Worm (Caenorhabditis elegans) whole organism, young adult: Measurements from ENCODE around the gene C32D5.7.
A peak's percentile ranks its signal among the peaks of the same experiment; 100 is the strongest.

Experiments used
- B0035.1 ChIP-seq: sonication (generic microtip); optimal IDR thresholded peaks from 2 replicates; lab custom pipeline; 2016; ENCODE audit warnings: missing genetic modification characterization, mild to moderate bottlenecking, missing compliant biosample characterization, missing genotype, missing genetic modification reagents
- B0261.1 ChIP-seq: sonication (generic microtip); optimal IDR thresholded peaks from 2 replicates; lab custom pipeline; 2016; ENCODE audit warnings: mild to moderate bottlenecking, missing genetic modification characterization, moderate library complexity, missing compliant biosample characterization
- C06A6.2 ChIP-seq: fragments of 200-800 bp; sonication (Bioruptor generic); conservative IDR thresholded peaks from 2 replicates; pipeline ENCODE4 v1.3.6; 2022; ENCODE audit warnings: missing genetic modification characterization, missing compliant biosample characterization
- F22D6.2 ChIP-seq: sonication (generic microtip); optimal IDR thresholded peaks from 2 replicates; lab custom pipeline; 2016; ENCODE audit warnings: mild to moderate bottlenecking, missing genetic modification characterization, missing compliant biosample characterization
- F37B4.10 ChIP-seq: fragments of 200-800 bp; sonication (Bioruptor generic); IDR thresholded peaks from 2 replicates; pipeline ENCODE4 v1.3.6; 2022; ENCODE audit warnings: missing genetic modification characterization, missing compliant biosample characterization
- F49E8.2 ChIP-seq: sonication (generic microtip); optimal IDR thresholded peaks from 3 replicates; lab custom pipeline; 2017; ENCODE audit warnings: missing genetic modification characterization, mild to moderate bottlenecking, missing compliant biosample characterization, antibody characterized with exemption, moderate library complexity; ENCODE audit not compliant: insufficient read depth
- F52B5.7 ChIP-seq: sonication (generic microtip); optimal IDR thresholded peaks from 2 replicates; lab custom pipeline; 2016; ENCODE audit warnings: mild to moderate bottlenecking, missing genetic modification characterization, missing compliant biosample characterization
- F57C9.4 ChIP-seq: sonication (generic microtip); optimal IDR thresholded peaks from 2 replicates; lab custom pipeline; 2017; ENCODE audit warnings: mild to moderate bottlenecking, missing genetic modification characterization, missing compliant biosample characterization
- T07F8.4 ChIP-seq: sonication (generic microtip); optimal IDR thresholded peaks from 2 replicates; lab custom pipeline; 2016; ENCODE audit warnings: mild to moderate bottlenecking, missing genetic modification characterization, moderate library complexity, missing compliant biosample characterization
- Y67H2A.10 ChIP-seq: fragments of 200-800 bp; sonication (Bioruptor generic); conservative IDR thresholded peaks from 2 replicates; pipeline ENCODE4 v1.3.6; 2022; ENCODE audit warnings: missing genetic modification reagents, missing genetic modification characterization, missing compliant biosample characterization
- Y79H2A.3 ChIP-seq: fragments of 200-800 bp; sonication (Bioruptor generic); conservative IDR thresholded peaks from 2 replicates; pipeline ENCODE4 v1.3.6; 2022; ENCODE audit warnings: missing genetic modification reagents, missing genetic modification characterization, missing compliant biosample characterization
- akir-1 ChIP-seq: fragments of 200-800 bp; sonication (Bioruptor generic); optimal IDR thresholded peaks from 2 replicates; lab custom pipeline; 2018; ENCODE audit warnings: mild to moderate bottlenecking, missing genetic modification characterization, moderate library complexity, missing compliant biosample characterization
- aptf-2 ChIP-seq: fragments of 200-800 bp; sonication (Bioruptor generic); conservative IDR thresholded peaks from 2 replicates; pipeline ENCODE4 v1.3.6; 2022; ENCODE audit warnings: missing genetic modification reagents, missing genetic modification characterization, missing compliant biosample characterization
- aptf-3 ChIP-seq: fragments of 200-800 bp; sonication (Bioruptor generic); IDR thresholded peaks from 2 replicates; pipeline ENCODE4 v1.3.6; 2022; ENCODE audit warnings: missing genetic modification characterization, missing compliant biosample characterization
- attf-3 ChIP-seq: fragments of 200-800 bp; sonication (Bioruptor generic); conservative IDR thresholded peaks from 2 replicates; pipeline ENCODE4 v1.3.6; 2022; ENCODE audit warnings: missing genetic modification reagents, missing genetic modification characterization, missing compliant biosample characterization
- attf-5 ChIP-seq: fragments of 200-800 bp; sonication (Bioruptor generic); optimal IDR thresholded peaks from 2 replicates; lab custom pipeline; 2018; ENCODE audit warnings: mild to moderate bottlenecking, missing genetic modification characterization, missing compliant biosample characterization
- attf-6 ChIP-seq: fragments of 200-800 bp; sonication (Bioruptor generic); IDR thresholded peaks from 2 replicates; pipeline ENCODE4 v1.3.6; 2022; ENCODE audit warnings: missing genetic modification reagents, missing genetic modification characterization, missing compliant biosample characterization
- ceh-100 ChIP-seq: fragments of 200-800 bp; sonication (Bioruptor generic); IDR thresholded peaks from 2 replicates; pipeline ENCODE4 v1.3.6; 2022; ENCODE audit warnings: missing genetic modification reagents, missing genetic modification characterization, missing compliant biosample characterization
- ceh-40 ChIP-seq: fragments of 200-800 bp; sonication (Bioruptor generic); IDR thresholded peaks from 2 replicates; pipeline ENCODE4 v1.3.6; 2022; ENCODE audit warnings: missing genetic modification characterization, missing compliant biosample characterization
- ceh-79 ChIP-seq: sonication (generic microtip); optimal IDR thresholded peaks from 2 replicates; lab custom pipeline; 2017; ENCODE audit warnings: mild to moderate bottlenecking, missing genetic modification characterization, missing compliant biosample characterization
- ceh-91 ChIP-seq: fragments of 200-800 bp; sonication (Bioruptor generic); IDR thresholded peaks from 2 replicates; pipeline ENCODE4 v1.3.6; 2022; ENCODE audit warnings: missing genetic modification reagents, missing genetic modification characterization, missing compliant biosample characterization
- chd-7 ChIP-seq: sonication (generic microtip); optimal IDR thresholded peaks from 2 replicates; lab custom pipeline; 2016; ENCODE audit warnings: mild to moderate bottlenecking, missing genetic modification characterization, moderate library complexity, missing compliant biosample characterization
- die-1 ChIP-seq: sonication (generic microtip); optimal IDR thresholded peaks from 2 replicates; lab custom pipeline; 2016; ENCODE audit warnings: missing genotype, mild to moderate bottlenecking, missing genetic modification characterization, missing compliant biosample characterization
- egl-18 ChIP-seq: fragments of 200-800 bp; sonication (Bioruptor generic); IDR thresholded peaks from 2 replicates; pipeline ENCODE4 v1.3.6; 2022; ENCODE audit warnings: missing genetic modification reagents, missing genetic modification characterization, missing compliant biosample characterization
- ekl-4 ChIP-seq: fragments of 200-800 bp; sonication (Bioruptor generic); IDR thresholded peaks from 2 replicates; pipeline ENCODE4 v1.3.6; 2022; ENCODE audit warnings: missing genetic modification reagents, missing genetic modification characterization, missing compliant biosample characterization
- fkh-3 ChIP-seq: sonication (generic microtip); optimal IDR thresholded peaks from 2 replicates; lab custom pipeline; 2016; ENCODE audit warnings: mild to moderate bottlenecking, missing genetic modification characterization, missing compliant biosample characterization
- let-526 ChIP-seq: fragments of 200-800 bp; sonication (Bioruptor generic); IDR thresholded peaks from 2 replicates; pipeline ENCODE4 v1.3.6; 2022; ENCODE audit warnings: missing genetic modification reagents, missing genetic modification characterization, missing compliant biosample characterization
- lin-40 ChIP-seq: sonication (generic microtip); optimal IDR thresholded peaks from 2 replicates; lab custom pipeline; 2016; ENCODE audit warnings: missing genetic modification characterization, mild to moderate bottlenecking, missing compliant biosample characterization, missing genotype, missing genetic modification reagents
- madf-3 ChIP-seq: fragments of 200-800 bp; sonication (Bioruptor generic); IDR thresholded peaks from 2 replicates; pipeline ENCODE4 v1.3.6; 2022; ENCODE audit warnings: missing genetic modification reagents, missing genetic modification characterization, missing compliant biosample characterization
- mel-28 ChIP-seq: sonication (generic microtip); optimal IDR thresholded peaks from 2 replicates; lab custom pipeline; 2016; ENCODE audit warnings: borderline replicate concordance, mild to moderate bottlenecking, missing genetic modification characterization, missing compliant biosample characterization
- nfya-2 ChIP-seq: fragments of 200-800 bp; sonication (Bioruptor generic); IDR thresholded peaks from 2 replicates; pipeline ENCODE4 v1.3.6; 2022; ENCODE audit warnings: missing genetic modification reagents, missing genetic modification characterization, missing compliant biosample characterization
- nfyb-1 ChIP-seq: fragments of 200-800 bp; sonication (Bioruptor generic); IDR thresholded peaks from 2 replicates; pipeline ENCODE4 v1.3.6; 2022; ENCODE audit warnings: missing genetic modification reagents, missing genetic modification characterization, missing compliant biosample characterization
- nhr-179 ChIP-seq: sonication (generic microtip); optimal IDR thresholded peaks from 2 replicates; lab custom pipeline; 2016; ENCODE audit warnings: mild to moderate bottlenecking, missing genetic modification characterization, missing compliant biosample characterization
- rec-8 ChIP-seq, 2 experiments: sonication (generic microtip); optimal IDR thresholded peaks; 2 replicates each; lab custom pipeline; 2016; ENCODE audit warnings: mild to moderate bottlenecking in 2 of 2, missing genetic modification characterization in 2 of 2, missing genetic modification reagents in 2 of 2, missing genotype in 2 of 2, missing biosample characterization in 1 of 2, missing compliant biosample characterization in 1 of 2, moderate library complexity in 1 of 2
- sdz-38 ChIP-seq: sonication (generic microtip); optimal IDR thresholded peaks from 2 replicates; lab custom pipeline; 2016; ENCODE audit warnings: missing genotype, missing genetic modification characterization, missing compliant biosample characterization
- snpc-3.4 ChIP-seq: sonication (generic microtip); optimal IDR thresholded peaks from 2 replicates; lab custom pipeline; 2017; ENCODE audit warnings: missing genetic modification characterization, mild to moderate bottlenecking, missing compliant biosample characterization, antibody characterized with exemption, moderate library complexity, missing genotype, missing genetic modification reagents
- somi-1 ChIP-seq: fragments of 200-800 bp; sonication (Bioruptor generic); optimal IDR thresholded peaks from 2 replicates; lab custom pipeline; 2018; ENCODE audit warnings: mild to moderate bottlenecking, missing genetic modification characterization, missing compliant biosample characterization
- tbx-9 ChIP-seq: sonication (generic microtip); optimal IDR thresholded peaks from 2 replicates; lab custom pipeline; 2016; ENCODE audit warnings: borderline replicate concordance, missing genetic modification characterization, inconsistent platforms, missing compliant biosample characterization
- unc-130 ChIP-seq: sonication (generic microtip); optimal IDR thresholded peaks from 2 replicates; lab custom pipeline; 2016; ENCODE audit warnings: missing genetic modification reagents, missing genetic modification characterization, missing compliant biosample characterization
- unc-62 ChIP-seq: fragments of 150-350 bp; optimal IDR thresholded peaks from 2 replicates; lab custom pipeline; 2014; ENCODE audit warnings: missing biosample characterization, missing genetic modification reagents, missing genetic modification characterization
- xnd-1 ChIP-seq: sonication (generic microtip); optimal IDR thresholded peaks from 2 replicates; lab custom pipeline; 2016; ENCODE audit warnings: missing genotype, missing genetic modification reagents, missing genetic modification characterization, missing compliant biosample characterization
- zim-3 ChIP-seq: sonication (generic microtip); optimal IDR thresholded peaks from 2 replicates; lab custom pipeline; 2017; ENCODE audit warnings: mild to moderate bottlenecking, missing genetic modification characterization, moderate library complexity, missing compliant biosample characterization
- ztf-25 ChIP-seq: fragments of 200-800 bp; sonication (Bioruptor generic); IDR thresholded peaks from 2 replicates; pipeline ENCODE4 v1.3.6; 2022; ENCODE audit warnings: missing genetic modification reagents, missing genetic modification characterization, missing compliant biosample characterization

Gene C32D5.7

ce11 chrII:6339948-6340347, at the start of gene C32D5.7:
TSS of gene C32D5.7 (minus strand) at chrII:6340048.
- TF ChIP-seq F57C9.4 (tag; lab: Kevin White, UChicago) (no peak), lin-40 (tag; lab: Kevin White, UChicago) (no peak), F22D6.2 (tag; lab: Kevin White, UChicago) (no peak), B0261.1 (tag; lab: Kevin White, UChicago) (no peak), Y67H2A.10 (no peak)

ce11 chrII:6387937-6388336, 48.1 kb upstream of the C32D5.7 start, which contains the start of gene F58F12.2:
TSS of gene F58F12.2 (minus strand) at chrII:6388037.
- TF ChIP-seq aptf-3 (GFP tag; lab: Robert Waterston, UW) (no peak), tbx-9 (tag; lab: Kevin White, UChicago) (no peak), ekl-4 (GFP tag; lab: Robert Waterston, UW) (no peak), C06A6.2 (GFP tag; lab: Robert Waterston, UW) (no peak), akir-1 (no peak), ceh-79 (tag; lab: Kevin White, UChicago) (no peak), ztf-25 (no peak), rec-8 (tag; optimal IDR thresholded peaks at IDR 0.05; lab: Kevin White, UChicago) (no peak), fkh-3 (tag; lab: Kevin White, UChicago) (no peak), unc-62 (GFP tag; lab: Kevin White, UChicago) (no peak), B0035.1 (tag; lab: Kevin White, UChicago) (no peak), chd-7 (tag; lab: Kevin White, UChicago) (no peak), somi-1 (no peak), aptf-2 (GFP tag; lab: Robert Waterston, UW) (no peak), zim-3 (tag; lab: Kevin White, UChicago) (no peak)

ce11 chrII:6386467-6386866, 46.6 kb upstream of the C32D5.7 start, which contains the start of gene F58F12.4:
TSS of gene F58F12.4 (plus strand) at chrII:6386767.
- TF ChIP-seq madf-3 (GFP tag; lab: Robert Waterston, UW) (no peak), tbx-9 (tag; lab: Kevin White, UChicago) (no peak), attf-3 (GFP tag; lab: Robert Waterston, UW) (no peak), egl-18 (no peak), F52B5.7 (tag; lab: Kevin White, UChicago) (no peak), nhr-179 (tag; lab: Kevin White, UChicago) (no peak), aptf-3 (GFP tag; lab: Robert Waterston, UW) (no peak), Y79H2A.3 (no peak), snpc-3.4 (tag; lab: Kevin White, UChicago) (no peak), let-526 (GFP tag; lab: Robert Waterston, UW) (no peak), mel-28 (tag; lab: Kevin White, UChicago) (no peak), lin-40 (tag; lab: Kevin White, UChicago) (no peak), F37B4.10 (no peak), ceh-100 (GFP tag; lab: Robert Waterston, UW) (no peak), sdz-38 (tag; lab: Kevin White, UChicago) (no peak), ceh-91 (no peak), xnd-1 (tag; lab: Kevin White, UChicago) (no peak)

- TF ChIP-seq ceh-40 (GFP tag; lab: Robert Waterston, UW) (no peak), nfyb-1 (GFP tag; lab: Robert Waterston, UW) (no peak), attf-5 (GFP tag; lab: Kevin White, UChicago) (peak; percentile 63), snpc-3.4 (tag; lab: Kevin White, UChicago) (peak; percentile 46), T07F8.4 (tag; lab: Kevin White, UChicago) (no peak), nfya-2 (GFP tag; lab: Robert Waterston, UW) (no peak), attf-6 (GFP tag; lab: Robert Waterston, UW) (no peak), nhr-179 (tag; lab: Kevin White, UChicago) (no peak), lin-40 (tag; lab: Kevin White, UChicago) (no peak), unc-130 (GFP tag; lab: Kevin White, UChicago) (peak; percentile 81), aptf-3 (GFP tag; lab: Robert Waterston, UW) (no peak), B0035.1 (tag; lab: Kevin White, UChicago) (no peak), F49E8.2 (tag; lab: Kevin White, UChicago) (no peak), die-1 (tag; lab: Kevin White, UChicago) (no peak), sdz-38 (tag; lab: Kevin White, UChicago) (no peak)
Measured at ce11 chrII:6383183-6383695, 43.4 kb upstream of the C32D5.7 start, which contains the start of gene F58F12.1. TSS of gene F58F12.1 (plus strand) at chrII:6383645.
